Worm (Caenorhabditis elegans) whole organism, mixed stage, embryonic: ENCODE results near the gene M163.7.

Source experiments
- M03D4.4 ChIP-seq: sonication (generic microtip); optimal IDR thresholded peaks from 2 replicates; lab custom pipeline; 2017; ENCODE audit warnings: mild to moderate bottlenecking, missing genetic modification characterization, missing compliant biosample characterization
- bed-3 ChIP-seq: fragments of 200-800 bp; sonication (Bioruptor generic); optimal IDR thresholded peaks from 3 replicates; lab custom pipeline; 2018; ENCODE audit warnings: mild to moderate bottlenecking, missing genetic modification characterization, moderate library complexity, missing compliant biosample characterization
- ceh-39 ChIP-seq: fragments of 150-350 bp; optimal IDR thresholded peaks from 2 replicates; lab custom pipeline; 2014; ENCODE audit warnings: missing biosample characterization, missing genetic modification characterization
- ceh-83 ChIP-seq: fragments of 200-800 bp; sonication (Bioruptor generic); optimal IDR thresholded peaks from 2 replicates; lab custom pipeline; 2018; ENCODE audit warnings: mild to moderate bottlenecking, missing genetic modification characterization, missing compliant biosample characterization
- ces-1 ChIP-seq: fragments of 150-350 bp; optimal IDR thresholded peaks from 2 replicates; lab custom pipeline; 2014; ENCODE audit warnings: missing biosample characterization, missing genetic modification reagents, missing genetic modification characterization
- cnd-1 ChIP-seq: fragments of 200-800 bp; sonication (Bioruptor generic); optimal IDR thresholded peaks from 2 replicates; lab custom pipeline; 2018; ENCODE audit warnings: mild to moderate bottlenecking, missing genetic modification characterization, missing compliant biosample characterization
- drap-1 ChIP-seq: fragments of 200-800 bp; sonication (Bioruptor generic); optimal IDR thresholded peaks from 3 replicates; lab custom pipeline; 2018; ENCODE audit warnings: mild to moderate bottlenecking, missing genetic modification characterization, missing compliant biosample characterization
- elt-1 ChIP-seq: sonication (generic microtip); optimal IDR thresholded peaks from 2 replicates; lab custom pipeline; 2017; ENCODE audit warnings: missing genetic modification characterization, mild to moderate bottlenecking, missing compliant biosample characterization, antibody characterized with exemption, moderate library complexity, borderline replicate concordance; ENCODE audit not compliant: insufficient read depth
- elt-3 ChIP-seq: fragments of 150-350 bp; optimal IDR thresholded peaks from 2 replicates; lab custom pipeline; 2014; ENCODE audit warnings: missing biosample characterization, missing genetic modification characterization
- flh-1 ChIP-seq: fragments of 200-800 bp; sonication (Bioruptor generic); optimal IDR thresholded peaks from 2 replicates; lab custom pipeline; 2018; ENCODE audit warnings: mild to moderate bottlenecking, missing genetic modification characterization, moderate library complexity, missing compliant biosample characterization
- ham-2 ChIP-seq: fragments of 200-800 bp; sonication (Bioruptor generic); optimal IDR thresholded peaks from 2 replicates; lab custom pipeline; 2018; ENCODE audit warnings: mild to moderate bottlenecking, missing genetic modification characterization, missing compliant biosample characterization
- hlh-1 ChIP-seq: fragments of 150-350 bp; optimal IDR thresholded peaks from 2 replicates; lab custom pipeline; 2014; ENCODE audit warnings: missing biosample characterization, missing genetic modification reagents, missing genetic modification characterization
- lin-13 ChIP-seq: fragments of 150-350 bp; optimal IDR thresholded peaks from 2 replicates; lab custom pipeline; 2014; ENCODE audit warnings: missing biosample characterization, missing genetic modification characterization
- lin-32 ChIP-seq: fragments of 200-800 bp; sonication (Bioruptor generic); optimal IDR thresholded peaks from 2 replicates; lab custom pipeline; 2018; ENCODE audit warnings: mild to moderate bottlenecking, missing genetic modification characterization, missing compliant biosample characterization
- lsy-2 ChIP-seq: fragments of 150-350 bp; optimal IDR thresholded peaks from 2 replicates; lab custom pipeline; 2014; ENCODE audit warnings: missing biosample characterization, missing genetic modification characterization
- mab-5 ChIP-seq: fragments of 150-350 bp; optimal IDR thresholded peaks from 2 replicates; lab custom pipeline; 2014; ENCODE audit warnings: missing biosample characterization, missing genetic modification characterization
- mep-1 ChIP-seq: fragments of 150-350 bp; optimal IDR thresholded peaks from 2 replicates; lab custom pipeline; 2017; ENCODE audit warnings: missing biosample characterization, missing genetic modification reagents, missing genetic modification characterization, inconsistent platforms
- mls-2 ChIP-seq: sonication (generic microtip); optimal IDR thresholded peaks from 2 replicates; lab custom pipeline; 2016; ENCODE audit warnings: mild to moderate bottlenecking, missing genetic modification characterization, moderate library complexity, missing compliant biosample characterization
- nhr-12 ChIP-seq: fragments of 150-350 bp; optimal IDR thresholded peaks from 2 replicates; lab custom pipeline; 2014; ENCODE audit warnings: missing biosample characterization, missing genetic modification characterization
- nhr-2 ChIP-seq: fragments of 150-350 bp; optimal IDR thresholded peaks from 2 replicates; lab custom pipeline; 2014; ENCODE audit warnings: missing biosample characterization, missing genetic modification characterization
- nhr-237 ChIP-seq: fragments of 150-350 bp; optimal IDR thresholded peaks from 2 replicates; lab custom pipeline; 2014; ENCODE audit warnings: missing biosample characterization, missing genetic modification characterization
- nhr-28 ChIP-seq: fragments of 150-350 bp; optimal IDR thresholded peaks from 2 replicates; lab custom pipeline; 2014; ENCODE audit warnings: missing biosample characterization, missing genetic modification characterization
- nhr-76 ChIP-seq: sonication (generic microtip); optimal IDR thresholded peaks from 2 replicates; lab custom pipeline; 2017; ENCODE audit warnings: missing biosample characterization, missing genetic modification characterization
- pha-4 ChIP-seq: fragments of 150-350 bp; optimal IDR thresholded peaks from 2 replicates; lab custom pipeline; 2018; ENCODE audit warnings: missing biosample characterization, missing genetic modification reagents, missing genetic modification characterization
- sem-2 ChIP-seq: fragments of 200-800 bp; sonication (Bioruptor generic); optimal IDR thresholded peaks from 2 replicates; lab custom pipeline; 2018; ENCODE audit warnings: mild to moderate bottlenecking, missing genetic modification characterization, missing compliant biosample characterization
- snpc-4 ChIP-seq: fragments of 150-350 bp; optimal IDR thresholded peaks from 2 replicates; lab custom pipeline; 2014; ENCODE audit warnings: missing biosample characterization, missing genetic modification characterization
- sptf-1 ChIP-seq: sonication (generic microtip); optimal IDR thresholded peaks from 2 replicates; lab custom pipeline; 2017; ENCODE audit warnings: mild to moderate bottlenecking, missing genetic modification characterization, moderate library complexity, missing compliant biosample characterization
- unc-120 ChIP-seq: sonication (generic microtip); optimal IDR thresholded peaks from 2 replicates; lab custom pipeline; 2017; ENCODE audit warnings: missing genetic modification characterization, missing compliant biosample characterization; ENCODE audit not compliant: poor library complexity, severe bottlenecking
- unc-39 ChIP-seq: fragments of 150-350 bp; optimal IDR thresholded peaks from 2 replicates; lab custom pipeline; 2014; ENCODE audit warnings: missing biosample characterization, missing genetic modification characterization
- unc-62 ChIP-seq: fragments of 150-350 bp; optimal IDR thresholded peaks from 2 replicates; lab custom pipeline; 2014; ENCODE audit warnings: missing biosample characterization, missing genetic modification reagents, missing genetic modification characterization
- zip-8 ChIP-seq: fragments of 150-350 bp; optimal IDR thresholded peaks from 2 replicates; lab custom pipeline; 2014; ENCODE audit warnings: missing biosample characterization, missing genetic modification characterization
- ztf-11 ChIP-seq: fragments of 150-350 bp; optimal IDR thresholded peaks from 2 replicates; lab custom pipeline; 2014; ENCODE audit warnings: missing biosample characterization, missing genetic modification characterization

The M163.7 gene

DNA sequence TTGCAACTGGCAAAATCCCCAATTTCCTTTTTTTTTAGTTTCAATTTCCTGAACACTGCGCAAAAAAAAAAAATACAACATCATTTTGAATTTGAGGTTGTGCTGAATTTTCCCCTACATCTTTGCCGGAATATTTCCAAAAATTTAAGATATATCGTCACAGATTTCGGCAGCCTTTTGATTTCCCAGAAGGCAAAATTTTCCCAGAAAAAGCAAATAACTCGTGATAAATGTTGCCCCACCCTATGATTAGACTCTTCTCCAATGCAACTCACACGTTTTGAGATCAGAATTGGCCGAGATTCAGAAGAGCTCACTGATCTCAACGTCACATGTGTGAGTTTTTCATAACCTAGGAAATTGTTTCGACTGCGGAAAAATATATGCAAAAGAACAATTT, 27.8 kb downstream of the M163.7 start:
- TF ChIP-seq elt-1 (tag; lab: Kevin White, UChicago) (no peak), elt-3 (tag; lab: Kevin White, UChicago) (no peak), ztf-11 (tag; lab: Kevin White, UChicago) (no peak), zip-8 (tag; lab: Kevin White, UChicago) (no peak), lsy-2 (tag; lab: Kevin White, UChicago) (no peak), ceh-39 (no peak), unc-39 (tag; lab: Kevin White, UChicago) (no peak), lin-13 (tag; lab: Kevin White, UChicago) (no peak), snpc-4 (no peak), hlh-1 (tag; lab: Kevin White, UChicago) (no peak), pha-4 (tag; lab: Kevin White, UChicago) (no peak), nhr-76 (no peak), unc-120 (no peak), ham-2 (GFP tag; lab: Kevin White, UChicago) (no peak), lin-32 (GFP tag; lab: Kevin White, UChicago) (no peak)

- no peak for TF ChIP-seq flh-1 (GFP tag; lab: Kevin White, UChicago)
- no peak for TF ChIP-seq nhr-2 (tag; lab: Kevin White, UChicago)
These were observed 30.5 kb downstream of the M163.7 start for ce11 chrX:14495075-14495474.

DNA sequence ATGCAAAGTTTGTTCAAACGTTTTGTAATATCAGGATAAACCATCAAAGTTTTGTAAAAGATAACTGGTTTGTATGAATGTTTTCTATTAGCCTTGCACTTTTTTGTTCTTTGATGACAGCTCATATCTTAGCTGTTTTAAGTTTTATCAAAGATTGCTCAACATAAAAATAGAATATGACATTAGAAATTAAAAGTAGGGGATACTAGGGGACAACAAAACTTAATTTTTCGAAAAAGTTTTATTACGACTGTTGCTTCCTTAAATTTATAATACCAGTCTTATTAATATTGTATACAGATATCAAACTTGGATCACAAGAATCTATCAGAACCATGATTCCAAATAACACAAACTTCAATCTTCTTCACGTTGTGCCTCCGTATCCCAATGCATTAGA, 31.2 kb downstream of the M163.7 start, which contains the start of gene ztf-14:
Gene ztf-14 (plus strand): TSS at position 301 of the 400 bp plus-strand sequence.
- TF ChIP-seq elt-1 (tag; lab: Kevin White, UChicago) (no peak), zip-8 (tag; lab: Kevin White, UChicago) (no peak), ces-1 (GFP tag; lab: Kevin White, UChicago) (no peak), mls-2 (tag; lab: Kevin White, UChicago) (no peak), sem-2 (no peak), cnd-1 (tag; lab: Kevin White, UChicago) (no peak), sptf-1 (tag; lab: Kevin White, UChicago) (no peak), nhr-12 (tag; lab: Kevin White, UChicago) (no peak), lin-32 (GFP tag; lab: Kevin White, UChicago) (no peak), bed-3 (GFP tag; lab: Kevin White, UChicago) (no peak), nhr-28 (no peak), mab-5 (tag; lab: Kevin White, UChicago) (no peak), drap-1 (GFP tag; lab: Kevin White, UChicago) (no peak)

- TF ChIP-seq nhr-12 (tag; lab: Kevin White, UChicago): no peak
- no peak for TF ChIP-seq unc-39 (tag; lab: Kevin White, UChicago)
- no peak for TF ChIP-seq pha-4 (tag; lab: Kevin White, UChicago)
- TF ChIP-seq ceh-83 (GFP tag; lab: Kevin White, UChicago): no peak
- no peak for TF ChIP-seq nhr-237 (tag; lab: Kevin White, UChicago)
- TF ChIP-seq hlh-1 (tag; lab: Kevin White, UChicago): peak; percentile 49
These were observed 31.9 kb downstream of the M163.7 start for ce11 chrX:14496545-14496944.

DNA sequence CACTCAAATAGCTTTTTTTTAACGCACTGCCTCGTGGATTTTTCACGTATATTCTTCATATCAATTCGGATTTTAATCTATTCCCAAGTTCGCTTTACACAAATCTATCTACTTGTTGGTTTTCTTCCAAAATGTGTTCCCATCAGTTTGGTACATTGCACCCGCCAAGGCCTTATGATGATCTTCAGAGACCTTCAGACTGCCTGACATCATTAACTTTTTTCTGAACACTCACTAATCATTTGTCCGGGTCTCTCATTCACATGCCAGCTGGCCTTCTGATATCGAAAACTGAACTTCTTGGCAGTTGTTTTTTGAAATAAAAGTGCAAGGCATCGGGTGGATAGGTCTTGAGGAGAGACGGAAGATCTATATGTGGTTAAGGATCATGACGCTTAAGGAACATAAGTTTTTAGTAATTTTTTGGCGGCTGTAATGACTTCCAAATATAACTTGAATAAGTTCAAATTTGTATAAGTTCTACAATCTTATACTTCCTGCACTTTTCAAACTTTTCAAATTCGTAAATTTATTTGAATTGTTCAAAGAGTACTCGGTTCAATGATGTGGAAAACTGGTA, 35.3 kb downstream of the M163.7 start:
- TF ChIP-seq cnd-1 (tag; lab: Kevin White, UChicago): no peak
- no peak for TF ChIP-seq elt-3 (tag; lab: Kevin White, UChicago)
- TF ChIP-seq sem-2: no peak
- TF ChIP-seq mep-1 (tag; lab: Kevin White, UChicago): no peak
- TF ChIP-seq drap-1 (GFP tag; lab: Kevin White, UChicago): no peak
- no peak for TF ChIP-seq mab-5 (tag; lab: Kevin White, UChicago)
- no peak for TF ChIP-seq ceh-83 (GFP tag; lab: Kevin White, UChicago)
- TF ChIP-seq hlh-1 (tag; lab: Kevin White, UChicago): no peak
- no peak for TF ChIP-seq ceh-39
- TF ChIP-seq ham-2 (GFP tag; lab: Kevin White, UChicago): no peak
- no peak for TF ChIP-seq ces-1 (GFP tag; lab: Kevin White, UChicago)
- TF ChIP-seq unc-39 (tag; lab: Kevin White, UChicago): no peak
- no peak for TF ChIP-seq nhr-2 (tag; lab: Kevin White, UChicago)
- TF ChIP-seq M03D4.4 (tag; lab: Kevin White, UChicago): no peak
- TF ChIP-seq unc-62 (GFP tag; lab: Kevin White, UChicago): no peak
- no peak for TF ChIP-seq pha-4 (tag; lab: Kevin White, UChicago)
- TF ChIP-seq nhr-12 (tag; lab: Kevin White, UChicago): no peak
- no peak for TF ChIP-seq ztf-11 (tag; lab: Kevin White, UChicago)
